Fruit fly (Drosophila melanogaster): ENCODE measurements around the gene smog.

Gene smog

dm6 chr2L:4861503-4861902, 8.8 kb downstream of the smog start (continued):
- TF ChIP-seq CG2875 (GFP tag; optimal IDR thresholded peaks at IDR 0.05): no peak
- TF ChIP-seq CG15696 (tag; optimal IDR thresholded peaks at IDR 0.05): no peak
- TF ChIP-seq pho (GFP tag; optimal IDR thresholded peaks at IDR 0.05): no peak
- no peak for TF ChIP-seq BEAF-32 (GFP tag; optimal IDR thresholded peaks at IDR 0.05)
- peak; percentile 21; the same call in 1 of the 2 replicates for TF ChIP-seq CG31224 (GFP tag; IDR thresholded peaks at IDR 0.05)
- TF ChIP-seq CG32772 (GFP tag; IDR thresholded peaks at IDR 0.05): 0 out of 2 replicates have a peak, but pooled peaks have one; percentile 25
- TF ChIP-seq Sox102F (GFP tag; optimal IDR thresholded peaks at IDR 0.05): peak; percentile 15
- no peak for TF ChIP-seq fru (optimal IDR thresholded peaks at IDR 0.05)
- TF ChIP-seq CG2120 (GFP tag; optimal IDR thresholded peaks at IDR 0.05): peak; percentile 37
- no peak for TF ChIP-seq bab2 (GFP tag; optimal IDR thresholded peaks at IDR 0.05)
- no peak for TF ChIP-seq Ets97D (GFP tag; optimal IDR thresholded peaks at IDR 0.05)
- no peak for TF ChIP-seq peb (GFP tag; IDR thresholded peaks at IDR 0.05)
- no peak for TF ChIP-seq TFAM (GFP tag; optimal IDR thresholded peaks at IDR 0.05)
- TF ChIP-seq CG12155 (GFP tag; optimal IDR thresholded peaks at IDR 0.05): no peak
- no peak for TF ChIP-seq CG4328 (GFP tag; optimal IDR thresholded peaks at IDR 0.05)
- TF ChIP-seq CG7271 (tag; optimal IDR thresholded peaks at IDR 0.05): no peak
- no peak for TF ChIP-seq Dref (GFP tag; IDR thresholded peaks at IDR 0.05)
- TF ChIP-seq CG34376 (GFP tag; optimal IDR thresholded peaks at IDR 0.05): no peak
- no peak for TF ChIP-seq HmgZ (tag; optimal IDR thresholded peaks at IDR 0.05)
- 0 out of 2 replicates have a peak, but pooled peaks have one; percentile 44 for TF ChIP-seq HLH3B (GFP tag; IDR thresholded peaks at IDR 0.05)
- peak; percentile 57; the same call in 1 of the 2 replicates for TF ChIP-seq Rx (GFP tag; IDR thresholded peaks at IDR 0.05)
- no peak for TF ChIP-seq Dp (GFP tag; optimal IDR thresholded peaks at IDR 0.05)
- TF ChIP-seq gce (GFP tag; IDR thresholded peaks at IDR 0.05): no peak
- no peak for TF ChIP-seq Doc2 (GFP tag; IDR thresholded peaks at IDR 0.05)
- no peak for TF ChIP-seq fu2 (GFP tag; optimal IDR thresholded peaks at IDR 0.05)
- TF ChIP-seq CG8765 (GFP tag; IDR thresholded peaks at IDR 0.05): no peak
- TF ChIP-seq CG17912 (GFP tag; optimal IDR thresholded peaks at IDR 0.05): no peak
- peak; percentile 61 for TF ChIP-seq esg (GFP tag; conservative IDR thresholded peaks at IDR 0.05)
- TF ChIP-seq da (GFP tag; optimal IDR thresholded peaks at IDR 0.05): no peak
- no peak for TF ChIP-seq lov (optimal IDR thresholded peaks at IDR 0.05)
- no peak for TF ChIP-seq lov (GFP tag; IDR thresholded peaks at IDR 0.05)
- TF ChIP-seq Oli (tag; optimal IDR thresholded peaks at IDR 0.05): peak; percentile 6
- no peak for TF ChIP-seq NK7.1 (GFP tag; optimal IDR thresholded peaks at IDR 0.05)
- TF ChIP-seq Ravus (GFP tag; IDR thresholded peaks at IDR 0.05): no peak
- peak; percentile 58 for TF ChIP-seq sisA (GFP tag; IDR thresholded peaks at IDR 0.05)
- TF ChIP-seq cato (GFP tag; optimal IDR thresholded peaks at IDR 0.05; ENCODE audit: borderline replicate concordance): no peak
- TF ChIP-seq Blimp-1 (GFP tag; optimal IDR thresholded peaks at IDR 0.05): no peak
- no peak for TF ChIP-seq Doc3 (GFP tag; IDR thresholded peaks at IDR 0.05; ENCODE audit: partially characterized antibody)
- no peak for TF ChIP-seq CG9437 (GFP tag; optimal IDR thresholded peaks at IDR 0.05)
- no peak for TF ChIP-seq CHES-1-like (GFP tag; optimal IDR thresholded peaks at IDR 0.05)
- TF ChIP-seq danr (GFP tag; IDR thresholded peaks at IDR 0.05): no peak
- no peak for TF ChIP-seq amos (GFP tag; IDR thresholded peaks at IDR 0.05; ENCODE audit: partially characterized antibody)
- TF ChIP-seq HmgD (GFP tag; optimal IDR thresholded peaks at IDR 0.05): no peak
- TF ChIP-seq CG13424 (tag; optimal IDR thresholded peaks at IDR 0.05): peak; percentile 19
- TF ChIP-seq unc-4 (GFP tag; IDR thresholded peaks at IDR 0.05; ENCODE audit: partially characterized antibody): no peak
- no peak for TF ChIP-seq croc (GFP tag; conservative IDR thresholded peaks at IDR 0.05)
- 0 out of 2 replicates have a peak, but pooled peaks have one; percentile 23 for TF ChIP-seq CG4730 (GFP tag; IDR thresholded peaks at IDR 0.05)
- no peak for TF ChIP-seq CG6765 (GFP tag; optimal IDR thresholded peaks at IDR 0.05)
- TF ChIP-seq CG4424 (GFP tag; optimal IDR thresholded peaks at IDR 0.05): peak; percentile 22
- no peak for TF ChIP-seq YL-1 (GFP tag; optimal IDR thresholded peaks at IDR 0.05)
- peak; percentile 11 for TF ChIP-seq bcd (GFP tag; optimal IDR thresholded peaks at IDR 0.05)
- peak; percentile 23 for TF ChIP-seq Hmr (GFP tag; optimal IDR thresholded peaks at IDR 0.05)
